Worm (Caenorhabditis elegans): ENCODE results near the gene gnrr-7.
A peak's percentile ranks its signal among the peaks of the same experiment; 100 is the strongest.

gnrr-7 gene

ce11 chrX:11215420-11216050, 29.9 kb downstream of the gnrr-7 start, which contains the start of the genes C34F6.7 and idh-2 (continued):
- TF ChIP-seq egl-43 (GFP tag; IDR thresholded peaks at IDR 0.05) (no peak), madf-9 (GFP tag; conservative IDR thresholded peaks at IDR 0.05) (0 out of 2 replicates have a peak, but pooled peaks have one; percentile 9), dmd-6 (GFP tag; IDR thresholded peaks at IDR 0.05) (peak; percentile 35), spr-3 (GFP tag; optimal IDR thresholded peaks at IDR 0.05) (no peak), nhr-48 (tag; optimal IDR thresholded peaks at IDR 0.05) (peak; percentile 64), ZK337.2 (GFP tag; IDR thresholded peaks at IDR 0.05) (no peak), dve-1 (tag; optimal IDR thresholded peaks at IDR 0.05; ENCODE audit: insufficient read depth) (peak; percentile 3), tra-1 (GFP tag; IDR thresholded peaks at IDR 0.05) (no peak), Y48G9A.11 (GFP tag; IDR thresholded peaks at IDR 0.05) (no peak), daf-19 (GFP tag; conservative IDR thresholded peaks at IDR 0.05) (no peak), F49E8.2 (tag; optimal IDR thresholded peaks at IDR 0.05; ENCODE audit: borderline replicate concordance) (no peak), Y5F2A.4 (GFP tag; optimal IDR thresholded peaks at IDR 0.05) (no peak), lin-29 (GFP tag; IDR thresholded peaks at IDR 0.05) (no peak), unc-39 (tag; optimal IDR thresholded peaks at IDR 0.05) (no peak), nhr-11 (tag; optimal IDR thresholded peaks at IDR 0.05) (no peak), nhr-237 (tag; optimal IDR thresholded peaks at IDR 0.05) (no peak), skn-1 (tag; optimal IDR thresholded peaks at IDR 0.05) (no peak), R02D3.7 (tag; optimal IDR thresholded peaks at IDR 0.05) (no peak), unc-62 (GFP tag; optimal IDR thresholded peaks at IDR 0.05 in 1 of 2) (no peak), unc-62 (tag; optimal IDR thresholded peaks at IDR 0.05) (no peak), pha-4 (GFP tag; IDR thresholded peaks at IDR 0.05) (no peak), pha-4 (tag; optimal IDR thresholded peaks at IDR 0.05) (no peak), Y105C5A.15 (GFP tag; IDR thresholded peaks at IDR 0.05) (no peak), vab-7 (GFP tag; IDR thresholded peaks at IDR 0.05) (no peak), hmg-1.1 (GFP tag; IDR thresholded peaks at IDR 0.05) (peak; percentile 60; the same call in 1 of the 2 replicates), ztf-11 (tag; optimal IDR thresholded peaks at IDR 0.05) (no peak), egl-27 (tag; optimal IDR thresholded peaks at IDR 0.05) (no peak), ctbp-1 (GFP tag; IDR thresholded peaks at IDR 0.05) (no peak), mep-1 (tag; optimal IDR thresholded peaks at IDR 0.05) (peak; percentile 42), mes-2 (tag; optimal IDR thresholded peaks at IDR 0.05; ENCODE audit: poor library complexity, severe bottlenecking) (peak; percentile 68), hlh-11 (tag; optimal IDR thresholded peaks at IDR 0.05) (peak; percentile 62), unc-130 (GFP tag; optimal IDR thresholded peaks at IDR 0.05) (no peak), ceh-32 (tag; optimal IDR thresholded peaks at IDR 0.05; ENCODE audit: poor library complexity) (no peak), Y75B8A.6 (GFP tag; IDR thresholded peaks at IDR 0.05) (no peak), attf-4 (tag; optimal IDR thresholded peaks at IDR 0.05) (no peak), mxl-2 (GFP tag; conservative IDR thresholded peaks at IDR 0.05) (no peak), zfp-2 (tag; optimal IDR thresholded peaks at IDR 0.05) (no peak), dpl-1 (GFP tag; optimal IDR thresholded peaks at IDR 0.05) (peak; percentile 34), dmd-9 (GFP tag; IDR thresholded peaks at IDR 0.05) (no peak), saeg-2 (GFP tag; IDR thresholded peaks at IDR 0.05) (no peak), F26F4.8 (GFP tag; conservative IDR thresholded peaks at IDR 0.05) (no peak), mdt-29 (GFP tag; IDR thresholded peaks at IDR 0.05) (no peak), daf-12 (tag; optimal IDR thresholded peaks at IDR 0.05) (no peak), zip-2 (tag; optimal IDR thresholded peaks at IDR 0.05) (no peak), nhr-42 (GFP tag; IDR thresholded peaks at IDR 0.05) (no peak), F44E2.7 (GFP tag; IDR thresholded peaks at IDR 0.05) (no peak), pqm-1 (tag; optimal IDR thresholded peaks at IDR 0.05) (peak; percentile 44), fos-1 (tag; optimal IDR thresholded peaks at IDR 0.05) (no peak), mxl-3 (GFP tag; optimal IDR thresholded peaks at IDR 0.05) (peak; percentile 20), aha-1 (tag) (peak; percentile 63), daf-8 (GFP tag; IDR thresholded peaks at IDR 0.05) (no peak), lin-1 (GFP tag; IDR thresholded peaks at IDR 0.05) (no peak)

All from whole organism, L4 larva.